Fruit fly (Drosophila melanogaster) whole organism, embryonic: ENCODE data around the gene Cyp4ac2.

Experiments
- CG12744 ChIP-seq: fragments of 200-800 bp; sonication (Bioruptor generic); optimal IDR thresholded peaks from 2 replicates; lab custom pipeline; 2016; ENCODE audit warnings: missing biosample characterization, missing genetic modification characterization
- CG3163 ChIP-seq: fragments of 200-800 bp; sonication (Bioruptor generic); optimal IDR thresholded peaks from 3 replicates; lab custom pipeline; 2016; ENCODE audit warnings: missing biosample characterization, missing genetic modification characterization
- CG32767 ChIP-seq: fragments of 200-800 bp; sonication (Bioruptor generic); IDR thresholded peaks from 2 replicates; pipeline ENCODE4 v1.3.6; 2022; ENCODE audit warnings: missing biosample characterization, missing genetic modification characterization
- CG6175 ChIP-seq: fragments of 200-800 bp; sonication (Bioruptor generic); IDR thresholded peaks from 3 replicates; pipeline ENCODE4 v1.3.6; 2022; ENCODE audit warnings: missing biosample characterization, missing genetic modification characterization
- HHEX ChIP-seq: fragments of 200-800 bp; sonication (Bioruptor generic); optimal IDR thresholded peaks from 3 replicates; lab custom pipeline; 2017; ENCODE audit warnings: missing biosample characterization, mild to moderate bottlenecking, missing genetic modification characterization, missing genetic modification reagents
- Lpt ChIP-seq: fragments of >200 bp; optimal IDR thresholded peaks from 2 replicates; lab custom pipeline; 2018; ENCODE audit warnings: missing biosample characterization, missing genetic modification characterization
- Side ChIP-seq: fragments of 200-800 bp; sonication (Bioruptor generic); optimal IDR thresholded peaks from 2 replicates; lab custom pipeline; 2016; ENCODE audit warnings: missing biosample characterization, missing genetic modification characterization
- chn ChIP-seq: fragments of 200-800 bp; sonication (Bioruptor generic); optimal IDR thresholded peaks from 2 replicates; lab custom pipeline; 2016; ENCODE audit warnings: missing biosample characterization, missing genetic modification characterization
- ewg ChIP-seq: fragments of 200-800 bp; sonication (Bioruptor generic); optimal IDR thresholded peaks from 3 replicates; lab custom pipeline; 2017; ENCODE audit warnings: mild to moderate bottlenecking, missing biosample characterization, missing genetic modification reagents, missing genetic modification characterization
- fd3F ChIP-seq: fragments of 200-800 bp; sonication (Bioruptor generic); optimal IDR thresholded peaks from 2 replicates; lab custom pipeline; 2018; ENCODE audit warnings: missing biosample characterization, mild to moderate bottlenecking, missing genetic modification characterization, moderate library complexity
- shn ChIP-seq: fragments of 200-800 bp; sonication (Bioruptor generic); optimal IDR thresholded peaks from 3 replicates; lab custom pipeline; 2016; ENCODE audit warnings: missing biosample characterization, missing genetic modification characterization

dm6 chr2L:5247384-5247783 lies 18.8 kb upstream of the Cyp4ac2 start:
- TF ChIP-seq CG6175 (GFP tag; lab: Robert Waterston, UW) (no peak), Side (no peak), CG32767 (no peak), Lpt (no peak), chn (GFP tag; lab: Kevin White, UChicago) (no peak), CG3163 (no peak), shn (GFP tag; lab: Kevin White, UChicago) (no peak), CG12744 (no peak), ewg (GFP tag; lab: Kevin White, UChicago) (no peak), fd3F (GFP tag; lab: Kevin White, UChicago) (no peak), HHEX (GFP tag; lab: Kevin White, UChicago) (no peak)
